Worm (Caenorhabditis elegans): ENCODE data around the gene fbxa-15.

fbxa-15 gene

ce11 chrIII:1311367-1311766, 10.1 kb downstream of the fbxa-15 start:
- no peak for TF ChIP-seq sea-2 (GFP tag; optimal IDR thresholded peaks at IDR 0.05)
- TF ChIP-seq egl-5 (tag; optimal IDR thresholded peaks at IDR 0.05) = no peak
- no peak for TF ChIP-seq fkh-2 (tag; optimal IDR thresholded peaks at IDR 0.05)
- TF ChIP-seq hmg-11 (tag; optimal IDR thresholded peaks at IDR 0.05) = no peak
- TF ChIP-seq elt-3 (tag; optimal IDR thresholded peaks at IDR 0.05) = no peak
- no peak for TF ChIP-seq skn-1 (tag; optimal IDR thresholded peaks at IDR 0.05)
- no peak for TF ChIP-seq nhr-67 (tag; optimal IDR thresholded peaks at IDR 0.05)
- no peak for TF ChIP-seq pha-4 (tag; optimal IDR thresholded peaks at IDR 0.05)
- TF ChIP-seq nhr-23 (tag; optimal IDR thresholded peaks at IDR 0.05) = no peak
- TF ChIP-seq snpc-4 (tag; optimal IDR thresholded peaks at IDR 0.05) = no peak

DNA sequence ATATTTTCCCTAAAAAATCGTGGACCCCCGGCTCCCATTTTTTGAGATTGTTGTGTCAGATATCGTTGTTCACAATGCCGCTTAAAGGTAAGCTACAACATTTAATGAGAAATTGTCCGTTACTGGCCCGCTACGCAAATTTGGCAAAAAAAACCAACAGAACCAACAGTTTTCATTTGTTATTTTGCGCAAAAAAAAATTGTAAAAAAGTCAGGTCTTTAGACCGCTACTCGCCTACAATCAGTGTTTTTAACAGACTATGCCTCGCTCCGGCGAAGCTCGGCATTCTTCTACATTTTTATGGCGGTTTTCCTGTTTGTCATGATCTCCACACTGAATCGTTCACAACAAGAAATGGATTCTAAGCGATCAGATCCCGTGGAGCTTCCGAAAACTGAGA, 12.6 kb downstream of the fbxa-15 start, which contains the start of gene Y82E9BL.12:
Y82E9BL.12 (plus strand) TSS at position 301 of the 400 bp plus-strand sequence.
- no peak for TF ChIP-seq aly-2 (tag; optimal IDR thresholded peaks at IDR 0.05)
- TF ChIP-seq elt-2 (tag; optimal IDR thresholded peaks at IDR 0.05) = no peak
- TF ChIP-seq unc-62 (GFP tag; optimal IDR thresholded peaks at IDR 0.05) = no peak
- no peak for TF ChIP-seq ceh-9 (tag; optimal IDR thresholded peaks at IDR 0.05)
- TF ChIP-seq mdl-1 (tag; optimal IDR thresholded peaks at IDR 0.05) = no peak
- TF ChIP-seq ceh-16 (tag; optimal IDR thresholded peaks at IDR 0.05) = no peak
- TF ChIP-seq tbx-2 (tag; optimal IDR thresholded peaks at IDR 0.05) = no peak
- no peak for TF ChIP-seq nfya-1 (tag; optimal IDR thresholded peaks at IDR 0.05; ENCODE audit: insufficient read depth)
- no peak for TF ChIP-seq pha-4 (tag; optimal IDR thresholded peaks at IDR 0.05)
- TF ChIP-seq ceh-28 (tag; optimal IDR thresholded peaks at IDR 0.05) = no peak
- TF ChIP-seq jun-1 (tag; optimal IDR thresholded peaks at IDR 0.05) = no peak
- no peak for TF ChIP-seq fkh-10 (GFP tag; optimal IDR thresholded peaks at IDR 0.05)
- TF ChIP-seq pqm-1 (tag; optimal IDR thresholded peaks at IDR 0.05) = no peak
- no peak for TF ChIP-seq ztf-4 (tag; optimal IDR thresholded peaks at IDR 0.05)
- no peak for TF ChIP-seq ama-1 (optimal IDR thresholded peaks at IDR 0.05)
- no peak for TF ChIP-seq R02D3.7 (tag; optimal IDR thresholded peaks at IDR 0.05)
- no peak for TF ChIP-seq nhr-237 (tag; optimal IDR thresholded peaks at IDR 0.05)
- no peak for TF ChIP-seq nhr-23 (tag; optimal IDR thresholded peaks at IDR 0.05)
- no peak for TF ChIP-seq fkh-2 (tag; optimal IDR thresholded peaks at IDR 0.05)
- TF ChIP-seq egl-27 (tag; optimal IDR thresholded peaks at IDR 0.05) = no peak

ce11 chrIII:1308209-1308608, 13.3 kb downstream of the fbxa-15 start, which contains the start of gene fbxa-79:
TSS of gene fbxa-79 (minus strand) at chrIII:1308294.
- TF ChIP-seq aly-2 (tag; optimal IDR thresholded peaks at IDR 0.05) (no peak), pqm-1 (tag; optimal IDR thresholded peaks at IDR 0.05) (peak; percentile 67), elt-2 (tag; optimal IDR thresholded peaks at IDR 0.05) (peak; percentile 67), sea-2 (GFP tag; optimal IDR thresholded peaks at IDR 0.05) (no peak), daf-12 (tag; optimal IDR thresholded peaks at IDR 0.05) (no peak), pha-4 (tag; optimal IDR thresholded peaks at IDR 0.05) (peak; percentile 77), ceh-9 (tag; optimal IDR thresholded peaks at IDR 0.05) (no peak), mdl-1 (tag; optimal IDR thresholded peaks at IDR 0.05) (no peak)

DNA sequence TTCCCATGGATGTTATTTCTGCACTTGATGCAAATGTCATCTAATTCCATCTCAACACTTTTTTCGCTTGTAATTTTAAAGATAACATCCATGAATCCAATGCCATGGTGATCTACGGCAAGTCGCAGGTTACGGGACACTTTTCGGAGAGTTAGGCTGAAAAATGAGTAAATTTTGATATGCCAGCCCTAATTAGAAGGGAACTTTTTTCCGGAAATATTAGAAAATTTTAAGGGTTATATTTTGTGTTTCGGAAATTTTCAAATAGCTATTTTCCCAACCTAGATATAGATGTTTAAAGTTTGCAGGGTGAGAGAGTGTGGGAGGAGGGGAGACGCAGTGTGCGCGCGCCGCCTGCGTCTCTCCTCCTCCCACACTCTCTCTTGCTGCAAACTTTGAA, 14.1 kb downstream of the fbxa-15 start:
- TF ChIP-seq nfya-1 (tag; optimal IDR thresholded peaks at IDR 0.05; ENCODE audit: insufficient read depth) = no peak
- no peak for TF ChIP-seq snpc-4 (tag; optimal IDR thresholded peaks at IDR 0.05)
- TF ChIP-seq nhr-77 (tag; optimal IDR thresholded peaks at IDR 0.05) = no peak
- no peak for TF ChIP-seq nhr-12 (tag; optimal IDR thresholded peaks at IDR 0.05)
- no peak for TF ChIP-seq nhr-25 (tag; optimal IDR thresholded peaks at IDR 0.05)
- no peak for TF ChIP-seq zag-1 (tag; optimal IDR thresholded peaks at IDR 0.05)
- no peak for TF ChIP-seq lin-39 (tag; optimal IDR thresholded peaks at IDR 0.05)
- TF ChIP-seq fos-1 (tag; optimal IDR thresholded peaks at IDR 0.05) = no peak
- TF ChIP-seq pha-4 (tag; optimal IDR thresholded peaks at IDR 0.05) = no peak
- no peak for TF ChIP-seq nhr-28 (tag; optimal IDR thresholded peaks at IDR 0.05)
- TF ChIP-seq jun-1 (tag; optimal IDR thresholded peaks at IDR 0.05) = no peak

DNA sequence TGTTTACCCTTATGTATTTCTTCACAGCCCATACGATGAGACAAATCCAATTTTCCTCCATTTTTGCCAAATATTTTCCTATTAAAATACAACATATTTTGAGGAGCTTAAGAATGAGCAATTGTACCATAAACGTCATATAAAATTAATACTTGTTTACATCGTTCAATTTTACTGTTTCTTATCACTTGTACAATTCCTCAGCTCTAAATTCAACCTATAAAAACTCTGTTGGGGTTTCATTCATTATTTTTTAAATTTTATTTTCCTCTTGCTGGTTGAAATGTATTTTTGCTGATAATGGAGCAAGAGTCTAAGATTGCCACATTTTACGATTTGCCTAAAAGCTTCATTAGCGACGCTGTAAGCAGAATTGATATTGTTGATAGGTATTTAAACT, 18.0 kb downstream of the fbxa-15 start, which contains the start of gene fbxa-75:
fbxa-75 (plus strand) TSS at position 301 of the 400 bp plus-strand sequence.
- TF ChIP-seq aly-2 (tag; optimal IDR thresholded peaks at IDR 0.05) = no peak
- no peak for TF ChIP-seq nhr-237 (tag; optimal IDR thresholded peaks at IDR 0.05)
- TF ChIP-seq snpc-4 (tag; optimal IDR thresholded peaks at IDR 0.05) = no peak
- TF ChIP-seq tbx-2 (tag; optimal IDR thresholded peaks at IDR 0.05) = no peak
- no peak for TF ChIP-seq lin-15B (tag; optimal IDR thresholded peaks at IDR 0.05)
- no peak for TF ChIP-seq zag-1 (tag; optimal IDR thresholded peaks at IDR 0.05)
